Worm (Caenorhabditis elegans): ENCODE data around the gene tgn-38.

tgn-38 gene

DNA sequence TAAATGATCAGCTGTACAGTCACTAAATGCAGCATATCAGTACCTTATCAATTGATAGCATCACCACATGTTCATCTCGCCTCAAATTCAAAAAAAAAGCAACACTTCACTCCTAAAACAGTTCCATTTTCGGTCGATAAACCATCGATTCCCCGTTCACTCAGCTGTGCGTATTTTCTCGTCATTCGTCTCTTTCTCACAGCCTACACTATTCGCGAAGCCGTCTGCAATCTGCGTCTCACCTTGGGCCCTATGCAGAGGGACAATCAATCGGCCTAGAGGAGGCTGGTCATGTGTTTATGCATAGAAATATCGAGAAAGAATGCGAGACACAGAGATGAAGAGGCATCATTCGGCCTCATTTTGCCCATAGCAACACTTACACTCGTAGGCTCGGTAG, 3.4 kb upstream of the tgn-38 start (continued):
- TF ChIP-seq ceh-27 (GFP tag; optimal IDR thresholded peaks at IDR 0.05) (peak; percentile 90), hmg-1.2 (GFP tag; IDR thresholded peaks at IDR 0.05) (peak; percentile 96), nfyb-1 (GFP tag; IDR thresholded peaks at IDR 0.05) (peak; percentile 76), zfh-2 (GFP tag; conservative IDR thresholded peaks at IDR 0.05) (peak; percentile 82), hrde-1 (tag; optimal IDR thresholded peaks at IDR 0.05; ENCODE audit: borderline replicate concordance) (no peak), egl-44 (GFP tag; IDR thresholded peaks at IDR 0.05) (peak; percentile 86), let-607 (tag; optimal IDR thresholded peaks at IDR 0.05) (peak; percentile 27 to 87), K12H6.12 (tag; optimal IDR thresholded peaks at IDR 0.05) (peak; percentile 77), efl-1 (GFP tag; optimal IDR thresholded peaks at IDR 0.05) (no peak), F10E7.11 (tag; optimal IDR thresholded peaks at IDR 0.05) (no peak), repo-1 (tag; optimal IDR thresholded peaks at IDR 0.05) (peak; percentile 79), nhr-179 (tag; optimal IDR thresholded peaks at IDR 0.05) (no peak), bed-2 (GFP tag; IDR thresholded peaks at IDR 0.05) (no peak), cebp-1 (GFP tag; IDR thresholded peaks at IDR 0.05) (peak; percentile 63; the same call in 1 of the 2 replicates), cebp-1 (tag; optimal IDR thresholded peaks at IDR 0.05) (peak; percentile 88), mcd-1 (GFP tag; IDR thresholded peaks at IDR 0.05) (peak; percentile 76), attf-5 (GFP tag; optimal IDR thresholded peaks at IDR 0.05) (peak; percentile 97), tlf-1 (GFP tag; optimal IDR thresholded peaks at IDR 0.05) (peak; percentile 65), mel-28 (tag; optimal IDR thresholded peaks at IDR 0.05; ENCODE audit: borderline replicate concordance) (no peak), ceh-91 (GFP tag; IDR thresholded peaks at IDR 0.05) (no peak), snpc-4 (GFP tag; optimal IDR thresholded peaks at IDR 0.05) (no peak), snpc-4 (tag; optimal IDR thresholded peaks at IDR 0.05) (peak in 2 of 4 experiments; percentile 50 to 58), ceh-100 (GFP tag; IDR thresholded peaks at IDR 0.05) (no peak), B0336.3 (GFP tag; IDR thresholded peaks at IDR 0.05) (peak; percentile 95), ztf-3 (GFP tag; optimal IDR thresholded peaks at IDR 0.05) (peak; percentile 58), Y79H2A.3 (GFP tag; conservative IDR thresholded peaks at IDR 0.05) (no peak), mxl-1 (tag; optimal IDR thresholded peaks at IDR 0.05) (no peak), chd-7 (tag; optimal IDR thresholded peaks at IDR 0.05) (peak; percentile 84), C06A6.2 (GFP tag; conservative IDR thresholded peaks at IDR 0.05) (0 out of 2 replicates have a peak, but pooled peaks have one; percentile 64), nhr-80 (tag; optimal IDR thresholded peaks at IDR 0.05) (peak; percentile 98), ztf-18 (tag; optimal IDR thresholded peaks at IDR 0.05) (peak; percentile 43), madf-10 (tag; optimal IDR thresholded peaks at IDR 0.05) (peak; percentile 80), lin-54 (GFP tag; optimal IDR thresholded peaks at IDR 0.05) (peak; percentile 70), unc-62 (GFP tag; optimal IDR thresholded peaks at IDR 0.05) (peak; percentile 36), Y56A3A.18 (GFP tag; IDR thresholded peaks at IDR 0.05) (peak; percentile 50; the same call in 1 of the 2 replicates), hlh-12 (tag; optimal IDR thresholded peaks at IDR 0.05) (no peak), fkh-3 (tag; optimal IDR thresholded peaks at IDR 0.05) (peak; percentile 52), let-526 (GFP tag; IDR thresholded peaks at IDR 0.05) (0 out of 2 replicates have a peak, but pooled peaks have one; percentile 22), T07F8.4 (tag; optimal IDR thresholded peaks at IDR 0.05) (peak; percentile 12), B0035.1 (tag; optimal IDR thresholded peaks at IDR 0.05) (peak; percentile 64), Y95B8A.8 (GFP tag; IDR thresholded peaks at IDR 0.05) (peak; percentile 48; the same call in 1 of the 2 replicates), hsf-1 (GFP tag; IDR thresholded peaks at IDR 0.05) (peak; percentile 92), K11D2.4 (GFP tag; IDR thresholded peaks at IDR 0.05) (peak; percentile 77), C17E4.6 (GFP tag; IDR thresholded peaks at IDR 0.05) (peak; percentile 44; the same call in 1 of the 2 replicates)
